Fruit fly (Drosophila melanogaster) whole organism, embryonic: ENCODE measurements around the gene DNAlig4.

ENCODE experiments used
- ATbp ChIP-seq: fragments of 200-800 bp; sonication (Bioruptor generic); optimal IDR thresholded peaks from 2 replicates; lab custom pipeline; 2017; ENCODE audit warnings: missing biosample characterization, mild to moderate bottlenecking, missing genetic modification characterization, missing genetic modification reagents
- Bteb2 ChIP-seq: fragments of 200-800 bp; sonication (Bioruptor generic); optimal IDR thresholded peaks from 2 replicates; lab custom pipeline; 2016; ENCODE audit warnings: missing biosample characterization, missing genetic modification characterization
- CG1024 ChIP-seq: fragments of 200-800 bp; sonication (Bioruptor generic); IDR thresholded peaks from 2 replicates; pipeline ENCODE4 v1.3.6; 2022; ENCODE audit warnings: missing biosample characterization, missing genetic modification characterization
- CG10654 ChIP-seq: fragments of 200-800 bp; sonication (Bioruptor generic); optimal IDR thresholded peaks from 2 replicates; lab custom pipeline; 2016; ENCODE audit warnings: missing biosample characterization, missing genetic modification characterization
- CG11695 ChIP-seq: fragments of 200-800 bp; sonication (Bioruptor generic); IDR thresholded peaks from 3 replicates; pipeline ENCODE4 v1.3.6; 2022; ENCODE audit warnings: missing biosample characterization, missing genetic modification characterization
- CG12219 ChIP-seq: fragments of 200-800 bp; sonication (Bioruptor generic); optimal IDR thresholded peaks from 3 replicates; lab custom pipeline; 2018; ENCODE audit warnings: missing biosample characterization, mild to moderate bottlenecking, missing genetic modification characterization
- CG12942 ChIP-seq: fragments of 200-800 bp; sonication (Bioruptor generic); optimal IDR thresholded peaks from 3 replicates; lab custom pipeline; 2016; ENCODE audit warnings: missing biosample characterization, missing genetic modification characterization
- CG15269 ChIP-seq: fragments of 200-800 bp; sonication (Bioruptor generic); optimal IDR thresholded peaks from 2 replicates; lab custom pipeline; 2018; ENCODE audit warnings: missing biosample characterization, mild to moderate bottlenecking, missing genetic modification characterization, moderate library complexity
- CG17612 ChIP-seq: fragments of 200-800 bp; sonication (Bioruptor generic); IDR thresholded peaks from 2 replicates; pipeline ENCODE4 v1.3.6; 2022; ENCODE audit warnings: missing biosample characterization, missing genetic modification characterization
- CG17829 ChIP-seq: fragments of 200-800 bp; optimal IDR thresholded peaks from 2 replicates; lab custom pipeline; 2019; ENCODE audit warnings: missing biosample characterization, mild to moderate bottlenecking, missing genetic modification characterization, moderate library complexity
- CG2199 ChIP-seq: fragments of 200-800 bp; sonication (Bioruptor generic); IDR thresholded peaks from 3 replicates; pipeline ENCODE4 v1.3.6; 2022; ENCODE audit warnings: missing biosample characterization, missing genetic modification characterization
- CG2712 ChIP-seq: fragments of 200-800 bp; optimal IDR thresholded peaks from 3 replicates; lab custom pipeline; 2019; ENCODE audit warnings: missing biosample characterization, mild to moderate bottlenecking, missing genetic modification characterization, moderate library complexity
- CG4360 ChIP-seq: fragments of 200-800 bp; sonication (Bioruptor generic); IDR thresholded peaks from 2 replicates; pipeline ENCODE4 v1.3.6; 2022; ENCODE audit warnings: missing biosample characterization, missing genetic modification characterization
- CG4854 ChIP-seq: fragments of 200-800 bp; sonication (Bioruptor generic); optimal IDR thresholded peaks from 2 replicates; lab custom pipeline; 2016; ENCODE audit warnings: missing biosample characterization, missing genetic modification characterization, inconsistent platforms
- CG6254 ChIP-seq: fragments of 200-800 bp; sonication (Bioruptor generic); optimal IDR thresholded peaks from 3 replicates; lab custom pipeline; 2017; ENCODE audit warnings: mild to moderate bottlenecking, missing biosample characterization, missing genetic modification reagents, missing genetic modification characterization
- CG7271 ChIP-seq: fragments of 200-800 bp; sonication (Bioruptor generic); optimal IDR thresholded peaks from 2 replicates; lab custom pipeline; 2018; ENCODE audit warnings: missing biosample characterization, mild to moderate bottlenecking, missing genetic modification characterization, moderate library complexity
- CG7987 ChIP-seq: fragments of 200-800 bp; sonication (Bioruptor generic); optimal IDR thresholded peaks from 2 replicates; lab custom pipeline; 2018; ENCODE audit warnings: missing biosample characterization, mild to moderate bottlenecking, missing genetic modification characterization, moderate library complexity
- CG8924 ChIP-seq: fragments of 200-800 bp; optimal IDR thresholded peaks from 3 replicates; lab custom pipeline; 2019; ENCODE audit warnings: missing biosample characterization, mild to moderate bottlenecking, missing genetic modification characterization, moderate library complexity
- D ChIP-seq, 2 experiments: fragments of 200-800 bp in 1 of 2; fragments of >200 bp in 1 of 2; sonication (Bioruptor generic) in 1 of 2; optimal IDR thresholded peaks; 2 replicates in 1 of 2; 3 replicates in 1 of 2; lab custom pipeline; 2017; ENCODE audit warnings: mild to moderate bottlenecking in 1 of 2, missing biosample characterization in 1 of 2, missing genetic modification characterization in 1 of 2, missing genetic modification reagents in 1 of 2
- Dek ChIP-seq: fragments of 200-800 bp; sonication (Bioruptor generic); optimal IDR thresholded peaks from 3 replicates; lab custom pipeline; 2019; ENCODE audit warnings: missing biosample characterization, mild to moderate bottlenecking, missing genetic modification characterization, moderate library complexity
- Dref ChIP-seq: fragments of 200-800 bp; sonication (Bioruptor generic); IDR thresholded peaks from 2 replicates; pipeline ENCODE4 v1.3.6; 2022; ENCODE audit warnings: missing biosample characterization, missing genetic modification characterization
- Fer3 ChIP-seq: fragments of 200-800 bp; sonication (Bioruptor generic); optimal IDR thresholded peaks from 2 replicates; lab custom pipeline; 2018; ENCODE audit warnings: missing biosample characterization, mild to moderate bottlenecking, missing genetic modification characterization, moderate library complexity
- Gsc ChIP-seq: fragments of 200-800 bp; sonication (Bioruptor generic); IDR thresholded peaks from 2 replicates; pipeline ENCODE4 v1.3.6; 2022; ENCODE audit warnings: missing biosample characterization, missing genetic modification characterization
- Hr51 ChIP-seq, 2 experiments: fragments of 200-800 bp; sonication (Bioruptor generic); optimal IDR thresholded peaks; 2 replicates in 1 of 2; 3 replicates in 1 of 2; lab custom pipeline; 2016 to 2018; ENCODE audit warnings: missing biosample characterization in 2 of 2, missing genetic modification characterization in 2 of 2, mild to moderate bottlenecking in 1 of 2, moderate library complexity in 1 of 2
- Hsf ChIP-seq: fragments of 200-800 bp; sonication (Bioruptor generic); optimal IDR thresholded peaks from 3 replicates; lab custom pipeline; 2016; ENCODE audit warnings: missing biosample characterization, missing genetic modification characterization
- Max ChIP-seq: fragments of 200-800 bp; sonication (Bioruptor generic); optimal IDR thresholded peaks from 2 replicates; lab custom pipeline; 2016; ENCODE audit warnings: missing biosample characterization, mild to moderate bottlenecking, missing genetic modification characterization
- Neu2 ChIP-seq: fragments of 200-800 bp; sonication (Bioruptor generic); optimal IDR thresholded peaks from 3 replicates; lab custom pipeline; 2016; ENCODE audit warnings: missing biosample characterization, missing genetic modification characterization, borderline replicate concordance
- Nf-YA ChIP-seq: fragments of 200-800 bp; sonication (Bioruptor generic); IDR thresholded peaks from 2 replicates; pipeline ENCODE4 v1.3.6; 2022; ENCODE audit warnings: missing biosample characterization, missing genetic modification characterization
- Oaz ChIP-seq: fragments of 200-800 bp; sonication (Bioruptor generic); IDR thresholded peaks from 2 replicates; pipeline ENCODE4 v1.3.6; 2022; ENCODE audit warnings: missing biosample characterization, missing genetic modification characterization
- Optix ChIP-seq: fragments of 200-800 bp; sonication (Bioruptor generic); IDR thresholded peaks from 3 replicates; pipeline ENCODE4 v1.3.6; 2022; ENCODE audit warnings: missing biosample characterization, missing genetic modification characterization
- Sox100B ChIP-seq: fragments of 200-800 bp; sonication (Bioruptor generic); optimal IDR thresholded peaks from 3 replicates; lab custom pipeline; 2018; ENCODE audit warnings: missing biosample characterization, mild to moderate bottlenecking, missing genetic modification characterization
- Taf1 ChIP-seq: fragments of 200-800 bp; sonication (Bioruptor generic); IDR thresholded peaks from 2 replicates; pipeline ENCODE4 v1.3.6; 2022; ENCODE audit warnings: missing biosample characterization, missing genetic modification characterization
- abd-A ChIP-seq: fragments of 200-800 bp; sonication (Bioruptor generic); optimal IDR thresholded peaks from 3 replicates; lab custom pipeline; 2019; ENCODE audit warnings: missing biosample characterization, mild to moderate bottlenecking, missing genetic modification characterization, moderate library complexity
- al ChIP-seq: fragments of 200-800 bp; sonication (Bioruptor generic); IDR thresholded peaks from 2 replicates; pipeline ENCODE4 v1.3.6; 2022; ENCODE audit warnings: missing biosample characterization, missing genetic modification characterization
- ato ChIP-seq: fragments of 200-800 bp; sonication (Bioruptor generic); IDR thresholded peaks from 2 replicates; pipeline ENCODE4 v1.3.6; 2022; ENCODE audit warnings: missing biosample characterization, missing genetic modification characterization; ENCODE audit not compliant: partially characterized antibody
- br ChIP-seq: fragments of >200 bp; optimal IDR thresholded peaks from 2 replicates; lab custom pipeline; 2017
- chinmo ChIP-seq: fragments of 200-800 bp; sonication (Bioruptor generic); IDR thresholded peaks from 4 replicates; pipeline ENCODE4 v1.3.6; 2022; ENCODE audit warnings: missing biosample characterization, missing genetic modification characterization; ENCODE audit not compliant: partially characterized antibody
- chn ChIP-seq: fragments of 200-800 bp; sonication (Bioruptor generic); optimal IDR thresholded peaks from 2 replicates; lab custom pipeline; 2016; ENCODE audit warnings: missing biosample characterization, missing genetic modification characterization
- corto ChIP-seq: fragments of 200-800 bp; sonication (Bioruptor generic); optimal IDR thresholded peaks from 2 replicates; lab custom pipeline; 2016; ENCODE audit warnings: missing biosample characterization, mild to moderate bottlenecking, missing genetic modification characterization, moderate library complexity
- klu ChIP-seq: fragments of 200-800 bp; sonication (Bioruptor generic); IDR thresholded peaks from 2 replicates; pipeline ENCODE4 v1.3.6; 2022; ENCODE audit warnings: missing biosample characterization, missing genetic modification characterization
- kni ChIP-seq: fragments of 200-800 bp; sonication (Bioruptor generic); optimal IDR thresholded peaks from 3 replicates; lab custom pipeline; 2017; ENCODE audit warnings: mild to moderate bottlenecking, missing biosample characterization, missing genetic modification reagents, missing genetic modification characterization
- mld ChIP-seq: fragments of 200-800 bp; sonication (Bioruptor generic); IDR thresholded peaks from 3 replicates; pipeline ENCODE4 v1.3.6; 2022; ENCODE audit warnings: missing biosample characterization, missing genetic modification characterization; ENCODE audit not compliant: partially characterized antibody
- prd ChIP-seq, 3 experiments: fragments of >200 bp in 2 of 3; fragments of 200-800 bp in 1 of 3; sonication (Bioruptor generic) in 1 of 3; optimal IDR thresholded peaks in 2 of 3; IDR thresholded peaks in 1 of 3; 2 replicates in 2 of 3; 3 replicates in 1 of 3; pipeline versions ENCODE4 v1.3.6 to Lab custom; 2017 to 2022; ENCODE audit warnings: missing biosample characterization in 1 of 3, missing genetic modification characterization in 1 of 3
- row ChIP-seq: fragments of 200-800 bp; sonication (Bioruptor generic); IDR thresholded peaks from 3 replicates; pipeline ENCODE4 v1.3.6; 2022; ENCODE audit warnings: missing biosample characterization, missing genetic modification characterization
- sd ChIP-seq: fragments of 200-800 bp; sonication (Bioruptor generic); optimal IDR thresholded peaks from 3 replicates; lab custom pipeline; 2018; ENCODE audit warnings: missing biosample characterization, mild to moderate bottlenecking, missing genetic modification characterization, moderate library complexity
- sisA ChIP-seq: fragments of 200-800 bp; sonication (Bioruptor generic); IDR thresholded peaks from 2 replicates; pipeline ENCODE4 v1.3.6; 2022; ENCODE audit warnings: missing biosample characterization, missing genetic modification characterization
- slou ChIP-seq: fragments of 200-800 bp; sonication (Bioruptor generic); optimal IDR thresholded peaks from 3 replicates; lab custom pipeline; 2016; ENCODE audit warnings: missing biosample characterization, missing genetic modification characterization
- sna ChIP-seq: fragments of 200-800 bp; sonication (Bioruptor generic); IDR thresholded peaks from 2 replicates; pipeline ENCODE4 v1.3.6; 2022; ENCODE audit warnings: missing biosample characterization, missing genetic modification characterization; ENCODE audit not compliant: partially characterized antibody
- sob ChIP-seq: fragments of 200-800 bp; sonication (Bioruptor generic); IDR thresholded peaks from 2 replicates; pipeline ENCODE4 v1.3.6; 2022; ENCODE audit warnings: missing biosample characterization, missing genetic modification characterization
- sqz ChIP-seq: fragments of 200-800 bp; sonication (Bioruptor generic); optimal IDR thresholded peaks from 3 replicates; lab custom pipeline; 2018; ENCODE audit warnings: missing biosample characterization, mild to moderate bottlenecking, missing genetic modification characterization
- trem ChIP-seq: fragments of 200-800 bp; optimal IDR thresholded peaks from 3 replicates; lab custom pipeline; 2019; ENCODE audit warnings: missing biosample characterization, mild to moderate bottlenecking, missing genetic modification characterization, moderate library complexity
- zen2 ChIP-seq: fragments of 200-800 bp; sonication (Bioruptor generic); IDR thresholded peaks from 3 replicates; pipeline ENCODE4 v1.3.6; 2022; ENCODE audit warnings: missing biosample characterization, missing genetic modification characterization; ENCODE audit not compliant: partially characterized antibody

Gene DNAlig4

DNA sequence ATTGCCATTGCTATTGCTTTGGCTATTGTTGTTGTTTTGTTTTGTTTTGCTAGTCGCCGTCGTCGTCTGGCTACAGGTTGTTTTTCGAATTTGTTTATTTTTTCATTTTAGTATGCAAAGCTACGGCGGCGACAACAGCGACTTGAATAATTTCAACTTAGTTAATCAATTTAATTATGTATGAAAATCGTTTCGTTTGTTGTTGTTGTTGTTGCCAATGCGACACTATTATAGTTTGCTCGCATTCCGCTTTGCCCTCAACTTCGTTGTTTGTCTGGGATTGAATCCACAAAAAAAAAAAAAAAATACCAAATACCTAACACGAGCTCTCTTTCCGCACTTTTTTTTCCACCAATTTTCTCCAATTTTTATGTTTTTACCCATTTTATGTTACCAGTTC, 39.8 kb downstream of the DNAlig4 start (continued):
- no peak for TF ChIP-seq CG17612 (GFP tag; lab: Robert Waterston, UW)
- TF ChIP-seq Oaz (GFP tag; lab: Robert Waterston, UW) = no peak
- TF ChIP-seq Max (GFP tag; lab: Kevin White, UChicago) = no peak
- TF ChIP-seq klu (GFP tag; lab: Robert Waterston, UW) = no peak
- no peak for TF ChIP-seq CG8924
- no peak for TF ChIP-seq trem (tag; lab: Kevin White, UChicago)
- no peak for TF ChIP-seq Fer3 (tag; lab: Kevin White, UChicago)
- no peak for TF ChIP-seq corto (GFP tag; lab: Kevin White, UChicago)
- TF ChIP-seq D (optimal IDR thresholded peaks at IDR 0.05; lab: Kevin White, UChicago) = no peak
- no peak for TF ChIP-seq D (GFP tag; optimal IDR thresholded peaks at IDR 0.05; lab: Kevin White, UChicago)
- peak; percentile 85; the same call in 3 of the 4 replicates for TF ChIP-seq chinmo
- TF ChIP-seq sob = no peak
- no peak for TF ChIP-seq CG7271 (tag; lab: Kevin White, UChicago)
- no peak for TF ChIP-seq sisA (GFP tag; lab: Robert Waterston, UW)
- TF ChIP-seq CG12219 (GFP tag; lab: Kevin White, UChicago) = no peak
- no peak for TF ChIP-seq Sox100B (GFP tag; lab: Kevin White, UChicago)
- TF ChIP-seq prd (optimal IDR thresholded peaks at IDR 0.05; lab: Kevin White, UChicago) = no peak
- TF ChIP-seq prd (GFP tag; IDR thresholded peaks at IDR 0.05; lab: Robert Waterston, UW) = no peak
- TF ChIP-seq br (lab: Kevin White, UChicago) = no peak
- TF ChIP-seq sna (GFP tag; lab: Robert Waterston, UW) = no peak
- TF ChIP-seq sqz (GFP tag; lab: Kevin White, UChicago) = peak; percentile 66
- TF ChIP-seq sd (tag; lab: Kevin White, UChicago) = peak; percentile 66
- no peak for TF ChIP-seq Neu2 (GFP tag; lab: Kevin White, UChicago)
- TF ChIP-seq CG12942 (GFP tag; lab: Kevin White, UChicago) = no peak
- no peak for TF ChIP-seq Dref (GFP tag; lab: Robert Waterston, UW)
- peak; percentile 55 for TF ChIP-seq abd-A (tag; lab: Kevin White, UChicago)
- no peak for TF ChIP-seq ATbp (GFP tag; lab: Kevin White, UChicago)
- no peak for TF ChIP-seq CG4854 (GFP tag; lab: Kevin White, UChicago)
- no peak for TF ChIP-seq CG7987
- no peak for TF ChIP-seq row
- TF ChIP-seq Gsc (GFP tag; lab: Robert Waterston, UW) = no peak
- TF ChIP-seq Hr51 (GFP tag; optimal IDR thresholded peaks at IDR 0.05; lab: Kevin White, UChicago) = no peak
- TF ChIP-seq CG10654 = no peak
- no peak for TF ChIP-seq CG2712 (tag; lab: Kevin White, UChicago)
- TF ChIP-seq Taf1 = no peak
- no peak for TF ChIP-seq zen2 (GFP tag; lab: Robert Waterston, UW)
- no peak for TF ChIP-seq CG17829 (tag; lab: Kevin White, UChicago)
- no peak for TF ChIP-seq CG11695
- peak; percentile 53 for TF ChIP-seq CG4360
- TF ChIP-seq CG2199 (GFP tag; lab: Robert Waterston, UW) = peak; percentile 67; the same call in 1 of the 3 replicates
- TF ChIP-seq CG15269 (tag; lab: Kevin White, UChicago) = no peak

- TF ChIP-seq Dek = peak; percentile 76
- peak; percentile 31; the same call in 1 of the 3 replicates for TF ChIP-seq Optix (GFP tag; lab: Robert Waterston, UW)
- TF ChIP-seq CG6254 = no peak
- TF ChIP-seq abd-A (tag; lab: Kevin White, UChicago) = peak; percentile 78
- peak; percentile 54 for TF ChIP-seq kni (GFP tag; lab: Kevin White, UChicago)
- no peak for TF ChIP-seq ato (GFP tag; lab: Robert Waterston, UW)
- peak; percentile 79 for TF ChIP-seq Hsf
- peak; percentile 58 for TF ChIP-seq Bteb2
- peak; percentile 37; the same call in 1 of the 2 replicates for TF ChIP-seq Nf-YA (GFP tag; lab: Robert Waterston, UW)
- TF ChIP-seq mld (GFP tag; lab: Robert Waterston, UW) = no peak
- TF ChIP-seq al (GFP tag; lab: Robert Waterston, UW) = peak; percentile 67
- TF ChIP-seq CG1024 (GFP tag; lab: Robert Waterston, UW) = no peak
- TF ChIP-seq slou (GFP tag; lab: Kevin White, UChicago) = peak; percentile 71
- TF ChIP-seq chn = peak; percentile 69
Observed at dm6 chrX:13626579-13626894, 41.1 kb downstream of the DNAlig4 start.
